Fruit fly (Drosophila melanogaster) whole organism, embryonic: ENCODE data around the gene Nmt.

Source experiments
- ATbp ChIP-seq: fragments of 200-800 bp; sonication (Bioruptor generic); optimal IDR thresholded peaks from 2 replicates; lab custom pipeline; 2017; ENCODE audit warnings: missing biosample characterization, mild to moderate bottlenecking, missing genetic modification characterization, missing genetic modification reagents
- Bgb ChIP-seq: fragments of 200-800 bp; sonication (Bioruptor generic); IDR thresholded peaks from 2 replicates; pipeline ENCODE4 v1.3.6; 2022; ENCODE audit warnings: missing biosample characterization, missing genetic modification characterization; ENCODE audit not compliant: partially characterized antibody
- CG10147 ChIP-seq: fragments of 200-800 bp; sonication (Bioruptor generic); optimal IDR thresholded peaks from 2 replicates; lab custom pipeline; 2019; ENCODE audit warnings: missing biosample characterization, mild to moderate bottlenecking, missing genetic modification characterization, moderate library complexity
- CG10267 ChIP-seq: fragments of 200-800 bp; sonication (Bioruptor generic); optimal IDR thresholded peaks from 2 replicates; lab custom pipeline; 2018; ENCODE audit warnings: missing biosample characterization, mild to moderate bottlenecking, missing genetic modification characterization, moderate library complexity
- CG10462 ChIP-seq: fragments of 200-800 bp; sonication (Bioruptor generic); optimal IDR thresholded peaks from 2 replicates; lab custom pipeline; 2016; ENCODE audit warnings: missing biosample characterization, missing genetic modification characterization
- CG10654 ChIP-seq: fragments of 200-800 bp; sonication (Bioruptor generic); optimal IDR thresholded peaks from 2 replicates; lab custom pipeline; 2016; ENCODE audit warnings: missing biosample characterization, missing genetic modification characterization
- CG13424 ChIP-seq: fragments of 200-800 bp; sonication (Bioruptor generic); optimal IDR thresholded peaks from 2 replicates; lab custom pipeline; 2019; ENCODE audit warnings: missing biosample characterization, mild to moderate bottlenecking, missing genetic modification characterization, moderate library complexity
- CG15479 ChIP-seq: fragments of 200-800 bp; sonication (Bioruptor generic); optimal IDR thresholded peaks from 3 replicates; lab custom pipeline; 2019; ENCODE audit warnings: missing biosample characterization, mild to moderate bottlenecking, missing genetic modification characterization, moderate library complexity
- CG15514 ChIP-seq: fragments of 200-800 bp; sonication (Bioruptor generic); optimal IDR thresholded peaks from 3 replicates; lab custom pipeline; 2017; ENCODE audit warnings: missing biosample characterization, missing genetic modification characterization, mild to moderate bottlenecking, moderate library complexity, missing genetic modification reagents
- CG1603 ChIP-seq: fragments of 200-800 bp; sonication (Bioruptor generic); optimal IDR thresholded peaks from 2 replicates; lab custom pipeline; 2019; ENCODE audit warnings: missing biosample characterization, mild to moderate bottlenecking, missing genetic modification characterization, moderate library complexity
- CG1792 ChIP-seq: fragments of 200-800 bp; sonication (Bioruptor generic); optimal IDR thresholded peaks from 2 replicates; lab custom pipeline; 2016; ENCODE audit warnings: missing biosample characterization, missing genetic modification characterization
- CG2120 ChIP-seq: fragments of 200-800 bp; sonication (Bioruptor generic); optimal IDR thresholded peaks from 3 replicates; lab custom pipeline; 2016; ENCODE audit warnings: missing biosample characterization, missing genetic modification characterization
- CG2199 ChIP-seq: fragments of 200-800 bp; sonication (Bioruptor generic); IDR thresholded peaks from 3 replicates; pipeline ENCODE4 v1.3.6; 2022; ENCODE audit warnings: missing biosample characterization, missing genetic modification characterization
- CG3847 ChIP-seq: fragments of 200-800 bp; sonication (Bioruptor generic); IDR thresholded peaks from 2 replicates; pipeline ENCODE4 v1.3.6; 2022; ENCODE audit warnings: missing biosample characterization, missing genetic modification characterization
- CG4360 ChIP-seq: fragments of 200-800 bp; sonication (Bioruptor generic); IDR thresholded peaks from 2 replicates; pipeline ENCODE4 v1.3.6; 2022; ENCODE audit warnings: missing biosample characterization, missing genetic modification characterization
- CG4617 ChIP-seq: fragments of 200-800 bp; sonication (Bioruptor generic); optimal IDR thresholded peaks from 3 replicates; lab custom pipeline; 2016; ENCODE audit warnings: missing biosample characterization, missing genetic modification characterization, borderline replicate concordance
- CG9797 ChIP-seq: fragments of 200-800 bp; sonication (Bioruptor generic); optimal IDR thresholded peaks from 3 replicates; lab custom pipeline; 2018; ENCODE audit warnings: missing biosample characterization, mild to moderate bottlenecking, missing genetic modification characterization
- Chrac-16 ChIP-seq: fragments of 200-800 bp; sonication (Bioruptor generic); optimal IDR thresholded peaks from 3 replicates; lab custom pipeline; 2016; ENCODE audit warnings: missing biosample characterization, missing genetic modification characterization
- CrebB ChIP-seq: fragments of 200-800 bp; sonication (Bioruptor generic); optimal IDR thresholded peaks from 3 replicates; lab custom pipeline; 2018; ENCODE audit warnings: missing biosample characterization, mild to moderate bottlenecking, missing genetic modification characterization
- Dp ChIP-seq: fragments of 200-800 bp; sonication (Bioruptor generic); optimal IDR thresholded peaks from 2 replicates; lab custom pipeline; 2018; ENCODE audit warnings: missing biosample characterization, mild to moderate bottlenecking, missing genetic modification characterization, moderate library complexity
- Ets65A ChIP-seq: fragments of 200-800 bp; sonication (Bioruptor generic); peaks from one replicate; lab custom pipeline; 2016; ENCODE audit warnings: missing biosample characterization, missing genetic modification characterization
- Gsc ChIP-seq: fragments of 200-800 bp; sonication (Bioruptor generic); IDR thresholded peaks from 2 replicates; pipeline ENCODE4 v1.3.6; 2022; ENCODE audit warnings: missing biosample characterization, missing genetic modification characterization
- Hr3 ChIP-seq: fragments of 200-800 bp; sonication (Bioruptor generic); optimal IDR thresholded peaks from 3 replicates; lab custom pipeline; 2016; ENCODE audit warnings: missing biosample characterization, missing genetic modification characterization
- MBD-R2 ChIP-seq: fragments of 200-800 bp; sonication (Bioruptor generic); IDR thresholded peaks from 2 replicates; pipeline ENCODE4 v1.3.6; 2022; ENCODE audit warnings: missing biosample characterization, missing genetic modification characterization
- Vsx1 ChIP-seq: fragments of 200-800 bp; sonication (Bioruptor generic); optimal IDR thresholded peaks from 2 replicates; lab custom pipeline; 2017; ENCODE audit warnings: missing biosample characterization, mild to moderate bottlenecking, missing genetic modification characterization, missing genetic modification reagents
- Xbp1 ChIP-seq: fragments of 200-800 bp; sonication (Bioruptor generic); optimal IDR thresholded peaks from 3 replicates; lab custom pipeline; 2016; ENCODE audit warnings: missing biosample characterization, mild to moderate bottlenecking, missing genetic modification characterization
- ab ChIP-seq: fragments of 200-800 bp; sonication (Bioruptor generic); optimal IDR thresholded peaks from 2 replicates; lab custom pipeline; 2016; ENCODE audit warnings: missing biosample characterization, missing genetic modification characterization
- bowl ChIP-seq: fragments of 200-800 bp; sonication (Bioruptor generic); IDR thresholded peaks from 2 replicates; pipeline ENCODE4 v1.3.6; 2022; ENCODE audit warnings: missing biosample characterization, missing genetic modification characterization
- cad ChIP-seq: fragments of >200 bp; optimal IDR thresholded peaks from 2 replicates; lab custom pipeline; 2017; ENCODE audit warnings: missing biosample characterization, missing genetic modification characterization
- eyg ChIP-seq: fragments of 200-800 bp; sonication (Bioruptor generic); optimal IDR thresholded peaks from 3 replicates; lab custom pipeline; 2016; ENCODE audit warnings: missing biosample characterization, missing genetic modification characterization
- fd96Cb ChIP-seq: fragments of 200-800 bp; sonication (Bioruptor generic); optimal IDR thresholded peaks from 2 replicates; lab custom pipeline; 2018; ENCODE audit warnings: missing biosample characterization, mild to moderate bottlenecking, missing genetic modification characterization, moderate library complexity
- klu ChIP-seq: fragments of 200-800 bp; sonication (Bioruptor generic); IDR thresholded peaks from 2 replicates; pipeline ENCODE4 v1.3.6; 2022; ENCODE audit warnings: missing biosample characterization, missing genetic modification characterization
- kni ChIP-seq: fragments of 200-800 bp; sonication (Bioruptor generic); optimal IDR thresholded peaks from 3 replicates; lab custom pipeline; 2017; ENCODE audit warnings: mild to moderate bottlenecking, missing biosample characterization, missing genetic modification reagents, missing genetic modification characterization
- lab ChIP-seq: fragments of 200-800 bp; sonication (Bioruptor generic); optimal IDR thresholded peaks from 3 replicates; lab custom pipeline; 2017; ENCODE audit warnings: missing biosample characterization, missing genetic modification characterization, mild to moderate bottlenecking, moderate library complexity, missing genetic modification reagents
- lbe ChIP-seq: fragments of 200-800 bp; sonication (Bioruptor generic); optimal IDR thresholded peaks from 2 replicates; lab custom pipeline; 2016; ENCODE audit warnings: missing biosample characterization, mild to moderate bottlenecking, missing genetic modification characterization
- mam ChIP-seq: fragments of 200-800 bp; sonication (Bioruptor generic); optimal IDR thresholded peaks from 3 replicates; lab custom pipeline; 2016; ENCODE audit warnings: missing biosample characterization, missing genetic modification characterization
- phol ChIP-seq: fragments of 200-800 bp; sonication (Bioruptor generic); optimal IDR thresholded peaks from 3 replicates; lab custom pipeline; 2018; ENCODE audit warnings: missing biosample characterization, mild to moderate bottlenecking, missing genetic modification characterization, moderate library complexity
- sna ChIP-seq: fragments of 200-800 bp; sonication (Bioruptor generic); IDR thresholded peaks from 2 replicates; pipeline ENCODE4 v1.3.6; 2022; ENCODE audit warnings: missing biosample characterization, missing genetic modification characterization; ENCODE audit not compliant: partially characterized antibody
- tll ChIP-seq, 2 experiments: fragments of 200-800 bp in 1 of 2; fragments of >200 bp in 1 of 2; sonication (Bioruptor generic) in 1 of 2; optimal IDR thresholded peaks; 2 replicates each; lab custom pipeline; 2017 to 2019; ENCODE audit warnings: missing biosample characterization in 2 of 2, missing genetic modification characterization in 2 of 2, mild to moderate bottlenecking in 1 of 2, moderate library complexity in 1 of 2
- trem ChIP-seq: fragments of 200-800 bp; optimal IDR thresholded peaks from 3 replicates; lab custom pipeline; 2019; ENCODE audit warnings: missing biosample characterization, mild to moderate bottlenecking, missing genetic modification characterization, moderate library complexity
- wdn ChIP-seq: fragments of 200-800 bp; sonication (Bioruptor generic); IDR thresholded peaks from 2 replicates; pipeline ENCODE4 v1.3.6; 2022; ENCODE audit warnings: missing biosample characterization, missing genetic modification characterization
- zen ChIP-seq: fragments of 200-800 bp; sonication (Bioruptor generic); optimal IDR thresholded peaks from 3 replicates; lab custom pipeline; 2018; ENCODE audit warnings: missing biosample characterization, mild to moderate bottlenecking, missing genetic modification characterization, moderate library complexity

Gene Nmt

dm6 chr3L:8191042-8191613 is 12.9 kb upstream of the Nmt start, which contains the start of gene MED24 (continued):
- TF ChIP-seq CG2199 (GFP tag; lab: Robert Waterston, UW) (no peak), ATbp (GFP tag; lab: Kevin White, UChicago) (no peak), MBD-R2 (GFP tag; lab: Robert Waterston, UW) (peak; percentile 70), Bgb (peak; percentile 12; the same call in 1 of the 2 replicates), sna (GFP tag; lab: Robert Waterston, UW) (no peak), Dp (GFP tag; lab: Kevin White, UChicago) (peak; percentile 75), phol (peak; percentile 27), CG4617 (GFP tag; lab: Kevin White, UChicago) (peak; percentile 82), zen (tag; lab: Kevin White, UChicago) (peak; percentile 28), kni (GFP tag; lab: Kevin White, UChicago) (no peak), CG2120 (GFP tag; lab: Kevin White, UChicago) (peak; percentile 36), lab (GFP tag; lab: Kevin White, UChicago) (no peak), trem (tag; lab: Kevin White, UChicago) (peak; percentile 32), Xbp1 (GFP tag; lab: Kevin White, UChicago) (peak; percentile 1), lbe (GFP tag; lab: Kevin White, UChicago) (peak; percentile 15), CG10267 (peak; percentile 95), CG15514 (GFP tag; lab: Kevin White, UChicago) (peak; percentile 54)

- no peak for TF ChIP-seq CG9797 (GFP tag; lab: Kevin White, UChicago)
- peak; percentile 41 for TF ChIP-seq zen (tag; lab: Kevin White, UChicago)
- no peak for TF ChIP-seq Chrac-16
- TF ChIP-seq CG10147 (GFP tag; lab: Kevin White, UChicago): no peak
- no peak for TF ChIP-seq klu (GFP tag; lab: Robert Waterston, UW)
- TF ChIP-seq CG1603 (tag; lab: Kevin White, UChicago): no peak
- TF ChIP-seq Ets65A (GFP tag; lab: Kevin White, UChicago): peak; percentile 72
- no peak for TF ChIP-seq Vsx1
- no peak for TF ChIP-seq Hr3 (GFP tag; lab: Kevin White, UChicago)
- no peak for TF ChIP-seq fd96Cb (tag; lab: Kevin White, UChicago)
- TF ChIP-seq CG15479 (GFP tag; lab: Kevin White, UChicago): peak; percentile 96
- peak; percentile 76 for TF ChIP-seq cad
- TF ChIP-seq CrebB (tag; lab: Kevin White, UChicago): no peak
- no peak for TF ChIP-seq wdn (GFP tag; lab: Robert Waterston, UW)
- TF ChIP-seq tll (GFP tag; optimal IDR thresholded peaks at IDR 0.05; lab: Kevin White, UChicago): peak in 1 of 2 experiments; percentile 98
- TF ChIP-seq CG10654: no peak
- TF ChIP-seq Gsc (GFP tag; lab: Robert Waterston, UW): no peak
- TF ChIP-seq CG10462: no peak
- no peak for TF ChIP-seq CG1792 (GFP tag; lab: Kevin White, UChicago)
- TF ChIP-seq CG13424 (tag; lab: Kevin White, UChicago): no peak
- 0 out of 2 replicates have a peak, but pooled peaks have one; percentile 13 for TF ChIP-seq CG4360
- no peak for TF ChIP-seq mam (GFP tag; lab: Kevin White, UChicago)
- no peak for TF ChIP-seq ab
- TF ChIP-seq CG3847 (GFP tag; lab: Robert Waterston, UW): no peak
- TF ChIP-seq bowl (GFP tag; lab: Robert Waterston, UW): no peak
- TF ChIP-seq eyg (GFP tag; lab: Kevin White, UChicago): no peak
These were observed 11.0 kb upstream of the Nmt start for dm6 chr3L:8189234-8189633.
